Fruit fly (Drosophila melanogaster) whole organism, prepupa: Measurements from ENCODE around the gene Wnt10.

Experiments used
- CG3032 ChIP-seq: fragments of 200-800 bp; optimal IDR thresholded peaks from 2 replicates; lab custom pipeline; 2019; ENCODE audit warnings: missing biosample characterization, mild to moderate bottlenecking, missing genetic modification characterization, moderate library complexity
- CG32006 ChIP-seq: fragments of 200-800 bp; sonication (Bioruptor generic); optimal IDR thresholded peaks from 3 replicates; lab custom pipeline; 2017; ENCODE audit warnings: missing biosample characterization, mild to moderate bottlenecking, missing genetic modification characterization
- CG6276 ChIP-seq: fragments of 200-800 bp; sonication (Bioruptor generic); optimal IDR thresholded peaks from 2 replicates; lab custom pipeline; 2017; ENCODE audit warnings: missing biosample characterization, mild to moderate bottlenecking, missing genetic modification characterization
- Smox ChIP-seq: fragments of 200-800 bp; sonication (Bioruptor generic); optimal IDR thresholded peaks from 3 replicates; lab custom pipeline; 2016; ENCODE audit warnings: missing biosample characterization, missing genetic modification characterization
- dac ChIP-seq: fragments of 200-800 bp; sonication (Bioruptor generic); optimal IDR thresholded peaks from 2 replicates; lab custom pipeline; 2017; ENCODE audit warnings: missing biosample characterization, mild to moderate bottlenecking, missing genetic modification characterization
- spab ChIP-seq: fragments of 200-800 bp; sonication (Bioruptor generic); optimal IDR thresholded peaks from 2 replicates; lab custom pipeline; 2017; ENCODE audit warnings: missing biosample characterization, mild to moderate bottlenecking, missing genetic modification characterization, missing genetic modification reagents

dm6 chr2L:7419408-7420304 is 56.5 kb downstream of the Wnt10 start:
- TF ChIP-seq dac (GFP tag; lab: Kevin White, UChicago) (no peak), CG6276 (GFP tag; lab: Kevin White, UChicago) (peak; percentile 34), CG3032 (tag; lab: Kevin White, UChicago) (peak; percentile 77), Smox (GFP tag; lab: Kevin White, UChicago) (peak; percentile 69), CG32006 (GFP tag; lab: Kevin White, UChicago) (peak; percentile 54), spab (GFP tag; lab: Kevin White, UChicago) (peak; percentile 15)
